Fruit fly (Drosophila melanogaster) whole organism, embryonic: Measurements from ENCODE around the gene Dlc90F.

Experiments used
- ATbp ChIP-seq: fragments of 200-800 bp; sonication (Bioruptor generic); optimal IDR thresholded peaks from 2 replicates; lab custom pipeline; 2017; ENCODE audit warnings: missing biosample characterization, mild to moderate bottlenecking, missing genetic modification characterization, missing genetic modification reagents
- CG10366 ChIP-seq: fragments of 200-800 bp; sonication (Bioruptor generic); IDR thresholded peaks from 2 replicates; pipeline ENCODE4 v1.3.6; 2022; ENCODE audit warnings: missing biosample characterization, missing genetic modification characterization
- CG11723 ChIP-seq: fragments of 200-800 bp; sonication (Bioruptor generic); optimal IDR thresholded peaks from 2 replicates; lab custom pipeline; 2017; ENCODE audit warnings: missing biosample characterization, mild to moderate bottlenecking, missing genetic modification characterization
- CG17385 ChIP-seq: fragments of 200-800 bp; sonication (Bioruptor generic); optimal IDR thresholded peaks from 3 replicates; lab custom pipeline; 2018; ENCODE audit warnings: missing biosample characterization, mild to moderate bottlenecking, missing genetic modification characterization
- CG2116 ChIP-seq: fragments of 200-800 bp; sonication (Bioruptor generic); optimal IDR thresholded peaks from 3 replicates; lab custom pipeline; 2018; ENCODE audit warnings: missing biosample characterization, mild to moderate bottlenecking, missing genetic modification characterization
- CG2120 ChIP-seq: fragments of 200-800 bp; sonication (Bioruptor generic); optimal IDR thresholded peaks from 3 replicates; lab custom pipeline; 2016; ENCODE audit warnings: missing biosample characterization, missing genetic modification characterization
- CG3163 ChIP-seq: fragments of 200-800 bp; sonication (Bioruptor generic); optimal IDR thresholded peaks from 3 replicates; lab custom pipeline; 2016; ENCODE audit warnings: missing biosample characterization, missing genetic modification characterization
- CG32532 ChIP-seq: fragments of 200-800 bp; sonication (Bioruptor generic); IDR thresholded peaks from 2 replicates; pipeline ENCODE4 v1.3.6; 2022; ENCODE audit warnings: missing biosample characterization, missing genetic modification characterization
- CG32767 ChIP-seq: fragments of 200-800 bp; sonication (Bioruptor generic); IDR thresholded peaks from 2 replicates; pipeline ENCODE4 v1.3.6; 2022; ENCODE audit warnings: missing biosample characterization, missing genetic modification characterization
- CG34376 ChIP-seq: fragments of 200-800 bp; sonication (Bioruptor generic); optimal IDR thresholded peaks from 2 replicates; lab custom pipeline; 2018; ENCODE audit warnings: missing biosample characterization, mild to moderate bottlenecking, missing genetic modification characterization
- CG34422 ChIP-seq: fragments of 200-800 bp; sonication (Bioruptor generic); IDR thresholded peaks from 3 replicates; pipeline ENCODE4 v1.3.6; 2022; ENCODE audit warnings: missing biosample characterization, missing genetic modification characterization
- CG4854 ChIP-seq: fragments of 200-800 bp; sonication (Bioruptor generic); optimal IDR thresholded peaks from 2 replicates; lab custom pipeline; 2016; ENCODE audit warnings: missing biosample characterization, missing genetic modification characterization, inconsistent platforms
- CG6791 ChIP-seq: fragments of 200-800 bp; sonication (Bioruptor generic); IDR thresholded peaks from 3 replicates; pipeline ENCODE4 v1.3.6; 2022; ENCODE audit warnings: missing biosample characterization, missing genetic modification characterization; ENCODE audit not compliant: partially characterized antibody
- CG6854 ChIP-seq: fragments of 200-800 bp; sonication (Bioruptor generic); optimal IDR thresholded peaks from 3 replicates; lab custom pipeline; 2017; ENCODE audit warnings: missing biosample characterization, mild to moderate bottlenecking, missing genetic modification characterization
- CG8089 ChIP-seq: fragments of 200-800 bp; sonication (Bioruptor generic); optimal IDR thresholded peaks from 3 replicates; lab custom pipeline; 2016; ENCODE audit warnings: missing biosample characterization, missing genetic modification characterization
- CG9437 ChIP-seq: fragments of 200-800 bp; sonication (Bioruptor generic); optimal IDR thresholded peaks from 2 replicates; lab custom pipeline; 2018; ENCODE audit warnings: missing biosample characterization, mild to moderate bottlenecking, missing genetic modification characterization
- Dad ChIP-seq: fragments of 200-800 bp; sonication (Bioruptor generic); optimal IDR thresholded peaks from 3 replicates; lab custom pipeline; 2016; ENCODE audit warnings: missing biosample characterization, missing genetic modification characterization
- Drgx ChIP-seq: fragments of 200-800 bp; sonication (Bioruptor generic); IDR thresholded peaks from 2 replicates; pipeline ENCODE4 v1.3.6; 2022; ENCODE audit warnings: missing biosample characterization, missing genetic modification characterization
- GATAe ChIP-seq: fragments of 200-800 bp; sonication (Bioruptor generic); conservative IDR thresholded peaks from 2 replicates; pipeline ENCODE4 v1.3.6; 2022; ENCODE audit warnings: missing biosample characterization, missing genetic modification characterization
- Hr3 ChIP-seq: fragments of 200-800 bp; sonication (Bioruptor generic); optimal IDR thresholded peaks from 3 replicates; lab custom pipeline; 2016; ENCODE audit warnings: missing biosample characterization, missing genetic modification characterization
- Hr51 ChIP-seq, 2 experiments: fragments of 200-800 bp; sonication (Bioruptor generic); optimal IDR thresholded peaks; 2 replicates in 1 of 2; 3 replicates in 1 of 2; lab custom pipeline; 2016 to 2018; ENCODE audit warnings: missing biosample characterization in 2 of 2, missing genetic modification characterization in 2 of 2, mild to moderate bottlenecking in 1 of 2, moderate library complexity in 1 of 2
- Nf-YA ChIP-seq: fragments of 200-800 bp; sonication (Bioruptor generic); IDR thresholded peaks from 2 replicates; pipeline ENCODE4 v1.3.6; 2022; ENCODE audit warnings: missing biosample characterization, missing genetic modification characterization
- Opbp ChIP-seq: fragments of 200-800 bp; sonication (Bioruptor generic); IDR thresholded peaks from 3 replicates; pipeline ENCODE4 v1.3.6; 2022; ENCODE audit warnings: missing biosample characterization, missing genetic modification characterization; ENCODE audit not compliant: partially characterized antibody
- Optix ChIP-seq: fragments of 200-800 bp; sonication (Bioruptor generic); IDR thresholded peaks from 3 replicates; pipeline ENCODE4 v1.3.6; 2022; ENCODE audit warnings: missing biosample characterization, missing genetic modification characterization
- Ptx1 ChIP-seq: fragments of 200-800 bp; sonication (Bioruptor generic); IDR thresholded peaks from 2 replicates; pipeline ENCODE4 v1.3.6; 2022; ENCODE audit warnings: missing biosample characterization, missing genetic modification characterization
- Scr ChIP-seq: fragments of 200-800 bp; sonication (Bioruptor generic); IDR thresholded peaks from 2 replicates; pipeline ENCODE4 v1.3.6; 2022; ENCODE audit warnings: missing biosample characterization, missing genetic modification characterization; ENCODE audit not compliant: partially characterized antibody
- Sox100B ChIP-seq: fragments of 200-800 bp; sonication (Bioruptor generic); optimal IDR thresholded peaks from 3 replicates; lab custom pipeline; 2018; ENCODE audit warnings: missing biosample characterization, mild to moderate bottlenecking, missing genetic modification characterization
- Trl ChIP-seq, 3 experiments: fragments of >200 bp in 2 of 3; fragments of 200-800 bp in 1 of 3; sonication (Bioruptor generic) in 1 of 3; optimal IDR thresholded peaks; 2 replicates in 1 of 3; 3 replicates in 2 of 3; lab custom pipeline; 2016 to 2017; ENCODE audit warnings: missing biosample characterization in 1 of 3, missing genetic modification characterization in 1 of 3
- Vsx1 ChIP-seq: fragments of 200-800 bp; sonication (Bioruptor generic); optimal IDR thresholded peaks from 2 replicates; lab custom pipeline; 2017; ENCODE audit warnings: missing biosample characterization, mild to moderate bottlenecking, missing genetic modification characterization, missing genetic modification reagents
- ase ChIP-seq: fragments of 200-800 bp; sonication (Bioruptor generic); IDR thresholded peaks from 3 replicates; pipeline ENCODE4 v1.3.6; 2022; ENCODE audit warnings: missing biosample characterization, missing genetic modification characterization
- bcd ChIP-seq: fragments of 200-800 bp; sonication (Bioruptor generic); optimal IDR thresholded peaks from 2 replicates; lab custom pipeline; 2017; ENCODE audit warnings: missing biosample characterization, mild to moderate bottlenecking, missing genetic modification characterization
- chif ChIP-seq, 2 experiments: fragments of 200-800 bp; sonication (Bioruptor generic); optimal IDR thresholded peaks; 3 replicates each; lab custom pipeline; 2016; ENCODE audit warnings: missing biosample characterization in 2 of 2, missing genetic modification characterization in 2 of 2
- chinmo ChIP-seq: fragments of 200-800 bp; sonication (Bioruptor generic); IDR thresholded peaks from 4 replicates; pipeline ENCODE4 v1.3.6; 2022; ENCODE audit warnings: missing biosample characterization, missing genetic modification characterization; ENCODE audit not compliant: partially characterized antibody
- chm ChIP-seq: fragments of 200-800 bp; sonication (Bioruptor generic); IDR thresholded peaks from 2 replicates; pipeline ENCODE4 v1.3.6; 2022; ENCODE audit warnings: missing biosample characterization, missing genetic modification characterization
- ftz-f1 ChIP-seq: fragments of 200-800 bp; sonication (Bioruptor generic); optimal IDR thresholded peaks from 2 replicates; lab custom pipeline; 2016; ENCODE audit warnings: missing biosample characterization, missing genetic modification characterization
- gce ChIP-seq: fragments of 200-800 bp; sonication (Bioruptor generic); IDR thresholded peaks from 3 replicates; pipeline ENCODE4 v1.3.6; 2022; ENCODE audit warnings: missing biosample characterization, missing genetic modification characterization
- insv ChIP-seq, 2 experiments: fragments of 200-800 bp; sonication (Bioruptor generic); optimal IDR thresholded peaks; 3 replicates each; lab custom pipeline; 2016 to 2018; ENCODE audit warnings: missing biosample characterization in 2 of 2, missing genetic modification characterization in 2 of 2
- inv ChIP-seq: fragments of 200-800 bp; sonication (Bioruptor generic); IDR thresholded peaks from 2 replicates; pipeline ENCODE4 v1.3.6; 2022; ENCODE audit warnings: missing biosample characterization, missing genetic modification characterization; ENCODE audit not compliant: partially characterized antibody
- kah ChIP-seq: fragments of 200-800 bp; sonication (Bioruptor generic); optimal IDR thresholded peaks from 2 replicates; lab custom pipeline; 2018; ENCODE audit warnings: missing biosample characterization, mild to moderate bottlenecking, missing genetic modification characterization
- luna ChIP-seq: fragments of 200-800 bp; sonication (Bioruptor generic); optimal IDR thresholded peaks from 2 replicates; lab custom pipeline; 2016; ENCODE audit warnings: missing biosample characterization, missing genetic modification characterization
- nom ChIP-seq: fragments of 200-800 bp; sonication (Bioruptor generic); optimal IDR thresholded peaks from 2 replicates; lab custom pipeline; 2017; ENCODE audit warnings: missing biosample characterization, missing genetic modification characterization, mild to moderate bottlenecking, moderate library complexity, missing genetic modification reagents
- pnt ChIP-seq: fragments of 200-800 bp; sonication (Bioruptor generic); optimal IDR thresholded peaks from 3 replicates; lab custom pipeline; 2016; ENCODE audit warnings: missing biosample characterization, missing genetic modification characterization
- pros ChIP-seq: fragments of 200-800 bp; sonication (Bioruptor generic); optimal IDR thresholded peaks from 3 replicates; lab custom pipeline; 2019; ENCODE audit warnings: missing biosample characterization, mild to moderate bottlenecking, missing genetic modification characterization, moderate library complexity
- psq ChIP-seq: fragments of 200-800 bp; sonication (Bioruptor generic); optimal IDR thresholded peaks from 2 replicates; lab custom pipeline; 2017; ENCODE audit warnings: missing biosample characterization, missing genetic modification characterization
- slou ChIP-seq: fragments of 200-800 bp; sonication (Bioruptor generic); optimal IDR thresholded peaks from 3 replicates; lab custom pipeline; 2016; ENCODE audit warnings: missing biosample characterization, missing genetic modification characterization
- sqz ChIP-seq: fragments of 200-800 bp; sonication (Bioruptor generic); optimal IDR thresholded peaks from 3 replicates; lab custom pipeline; 2018; ENCODE audit warnings: missing biosample characterization, mild to moderate bottlenecking, missing genetic modification characterization
- sr ChIP-seq: fragments of 200-800 bp; sonication (Bioruptor generic); IDR thresholded peaks from 3 replicates; pipeline ENCODE4 v1.3.6; 2022; ENCODE audit warnings: missing biosample characterization, missing genetic modification characterization
- zen2 ChIP-seq: fragments of 200-800 bp; sonication (Bioruptor generic); IDR thresholded peaks from 3 replicates; pipeline ENCODE4 v1.3.6; 2022; ENCODE audit warnings: missing biosample characterization, missing genetic modification characterization; ENCODE audit not compliant: partially characterized antibody
- zfh2 ChIP-seq: fragments of 200-800 bp; sonication (Bioruptor generic); optimal IDR thresholded peaks from 2 replicates; lab custom pipeline; 2016; ENCODE audit warnings: missing biosample characterization, missing genetic modification characterization

The Dlc90F gene

DNA sequence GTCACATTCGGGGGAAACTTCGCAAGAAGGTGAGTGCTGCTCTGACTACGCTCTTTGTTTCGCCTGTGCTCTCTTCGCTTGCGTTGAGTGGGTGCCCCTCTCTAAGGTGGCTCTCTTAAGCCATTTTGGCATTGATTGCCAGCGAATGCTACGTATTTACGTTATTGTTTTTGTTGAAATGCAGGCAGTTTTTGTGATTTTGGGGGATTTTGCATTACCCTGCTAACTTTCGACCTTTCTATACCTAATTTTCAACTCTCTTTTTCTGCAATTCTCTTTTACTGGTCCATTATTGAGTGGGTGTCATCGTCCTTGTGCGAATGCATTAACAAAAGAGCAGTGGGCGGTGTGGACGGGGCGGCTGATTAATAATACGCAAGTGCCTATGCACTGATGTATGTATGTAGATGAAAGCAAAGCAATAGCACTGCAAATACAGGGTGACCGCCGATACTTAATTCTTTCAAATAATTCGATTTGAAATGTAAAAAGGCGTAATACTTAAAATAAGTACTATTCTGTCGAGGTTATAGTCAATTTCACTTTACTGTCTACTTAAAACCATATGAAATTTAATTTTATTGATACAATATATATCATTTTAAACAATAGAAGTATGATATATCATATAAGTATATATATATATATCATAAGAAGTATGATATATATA, 23.8 kb upstream of the Dlc90F start:
- TF ChIP-seq CG17385 (GFP tag; lab: Kevin White, UChicago) (peak; percentile 23), Scr (GFP tag; lab: Robert Waterston, UW) (no peak), CG8089 (no peak), Drgx (peak; percentile 13; the same call in 1 of the 2 replicates), pros (GFP tag; lab: Kevin White, UChicago) (peak; percentile 76), chinmo (GFP tag; lab: Robert Waterston, UW) (peak; percentile 82; the same call in 2 of the 4 replicates), ase (GFP tag; lab: Robert Waterston, UW) (no peak), CG2120 (GFP tag; lab: Kevin White, UChicago) (no peak), Dad (no peak), slou (GFP tag; lab: Kevin White, UChicago) (no peak), gce (GFP tag; lab: Robert Waterston, UW) (no peak), insv (GFP tag; optimal IDR thresholded peaks at IDR 0.05; lab: Kevin White, UChicago) (no peak), CG32532 (peak; percentile 25; the same call in 1 of the 2 replicates), Hr3 (GFP tag; lab: Kevin White, UChicago) (no peak), chif (GFP tag; optimal IDR thresholded peaks at IDR 0.05; lab: Kevin White, UChicago) (no peak), Nf-YA (no peak), sqz (GFP tag; lab: Kevin White, UChicago) (no peak), Opbp (GFP tag; lab: Robert Waterston, UW) (no peak), Sox100B (GFP tag; lab: Kevin White, UChicago) (no peak), GATAe (no peak), CG6791 (no peak), Vsx1 (GFP tag; lab: Kevin White, UChicago) (no peak), chm (GFP tag; lab: Robert Waterston, UW) (no peak), inv (GFP tag; lab: Robert Waterston, UW) (no peak), CG3163 (GFP tag; lab: Kevin White, UChicago) (peak; percentile 99), CG11723 (GFP tag; lab: Kevin White, UChicago) (no peak), CG4854 (no peak), bcd (GFP tag; lab: Kevin White, UChicago) (no peak), pnt (no peak), nom (GFP tag; lab: Kevin White, UChicago) (peak; percentile 55), Hr51 (GFP tag; optimal IDR thresholded peaks at IDR 0.05; lab: Kevin White, UChicago) (peak in 1 of 2 experiments; percentile 0), kah (GFP tag; lab: Kevin White, UChicago) (peak; percentile 34), CG2116 (GFP tag; lab: Kevin White, UChicago) (no peak), ATbp (GFP tag; lab: Kevin White, UChicago) (no peak), CG6854 (GFP tag; lab: Kevin White, UChicago) (no peak), Ptx1 (GFP tag; lab: Robert Waterston, UW) (no peak), Optix (GFP tag; lab: Robert Waterston, UW) (0 out of 3 replicates have a peak, but pooled peaks have one; percentile 12), CG34422 (GFP tag; lab: Robert Waterston, UW) (no peak), Trl (optimal IDR thresholded peaks at IDR 0.05; lab: Kevin White, UChicago) (peak; percentile 94 to 98), Trl (GFP tag; optimal IDR thresholded peaks at IDR 0.05; lab: Kevin White, UChicago) (no peak), zfh2 (GFP tag; lab: Kevin White, UChicago) (no peak), CG10366 (0 out of 2 replicates have a peak, but pooled peaks have one; percentile 11), CG34376 (GFP tag; lab: Kevin White, UChicago) (peak; percentile 10), CG32767 (GFP tag; lab: Robert Waterston, UW) (no peak), psq (no peak), zen2 (GFP tag; lab: Robert Waterston, UW) (peak; percentile 48; the same call in 1 of the 3 replicates), sr (peak; percentile 63; the same call in 2 of the 3 replicates), luna (GFP tag; lab: Kevin White, UChicago) (no peak), ftz-f1 (GFP tag; lab: Kevin White, UChicago) (no peak), CG9437 (GFP tag; lab: Kevin White, UChicago) (peak; percentile 81)
